Fruit fly (Drosophila melanogaster) whole organism, embryonic: ENCODE results near the gene wrd.

Experiments used
- CG11504 ChIP-seq: fragments of 200-800 bp; sonication (Bioruptor generic); optimal IDR thresholded peaks from 3 replicates; lab custom pipeline; 2019; ENCODE audit warnings: missing biosample characterization, mild to moderate bottlenecking, missing genetic modification characterization, moderate library complexity
- CG14014 ChIP-seq: fragments of 200-800 bp; sonication (Bioruptor generic); IDR thresholded peaks from 2 replicates; pipeline ENCODE4 v1.3.6; 2022; ENCODE audit warnings: missing biosample characterization, missing genetic modification characterization
- CG14710 ChIP-seq: fragments of 200-800 bp; sonication (Bioruptor generic); optimal IDR thresholded peaks from 3 replicates; lab custom pipeline; 2019; ENCODE audit warnings: missing biosample characterization, mild to moderate bottlenecking, missing genetic modification characterization, moderate library complexity
- CG17361 ChIP-seq: fragments of 200-800 bp; sonication (Bioruptor generic); IDR thresholded peaks from 3 replicates; pipeline ENCODE4 v1.3.6; 2022; ENCODE audit warnings: missing biosample characterization, missing genetic modification characterization
- CG17568 ChIP-seq: fragments of 200-800 bp; sonication (Bioruptor generic); optimal IDR thresholded peaks from 2 replicates; lab custom pipeline; 2018; ENCODE audit warnings: missing biosample characterization, mild to moderate bottlenecking, missing genetic modification characterization, moderate library complexity
- CG17829 ChIP-seq: fragments of 200-800 bp; optimal IDR thresholded peaks from 2 replicates; lab custom pipeline; 2019; ENCODE audit warnings: missing biosample characterization, mild to moderate bottlenecking, missing genetic modification characterization, moderate library complexity
- CG2712 ChIP-seq: fragments of 200-800 bp; optimal IDR thresholded peaks from 3 replicates; lab custom pipeline; 2019; ENCODE audit warnings: missing biosample characterization, mild to moderate bottlenecking, missing genetic modification characterization, moderate library complexity
- CG3407 ChIP-seq: fragments of 200-800 bp; sonication (Bioruptor generic); optimal IDR thresholded peaks from 2 replicates; lab custom pipeline; 2018; ENCODE audit warnings: missing biosample characterization, mild to moderate bottlenecking, missing genetic modification characterization
- CG4424 ChIP-seq: fragments of 200-800 bp; sonication (Bioruptor generic); optimal IDR thresholded peaks from 3 replicates; lab custom pipeline; 2016; ENCODE audit warnings: missing biosample characterization, missing genetic modification characterization
- CG4617 ChIP-seq: fragments of 200-800 bp; sonication (Bioruptor generic); optimal IDR thresholded peaks from 3 replicates; lab custom pipeline; 2016; ENCODE audit warnings: missing biosample characterization, missing genetic modification characterization, borderline replicate concordance
- CG4854 ChIP-seq: fragments of 200-800 bp; sonication (Bioruptor generic); optimal IDR thresholded peaks from 2 replicates; lab custom pipeline; 2016; ENCODE audit warnings: missing biosample characterization, missing genetic modification characterization, inconsistent platforms
- CG8089 ChIP-seq: fragments of 200-800 bp; sonication (Bioruptor generic); optimal IDR thresholded peaks from 3 replicates; lab custom pipeline; 2016; ENCODE audit warnings: missing biosample characterization, missing genetic modification characterization
- Dbx ChIP-seq: fragments of 200-800 bp; sonication (Bioruptor generic); IDR thresholded peaks from 3 replicates; pipeline ENCODE4 v1.3.6; 2022; ENCODE audit warnings: missing biosample characterization, missing genetic modification characterization
- Dip2 ChIP-seq: fragments of 200-800 bp; sonication (Bioruptor generic); IDR thresholded peaks from 2 replicates; pipeline ENCODE4 v1.3.6; 2022; ENCODE audit warnings: missing biosample characterization, missing genetic modification characterization
- HLH3B ChIP-seq: fragments of 200-800 bp; sonication (Bioruptor generic); IDR thresholded peaks from 2 replicates; pipeline ENCODE4 v1.3.6; 2022; ENCODE audit warnings: missing biosample characterization, missing genetic modification characterization
- HLH54F ChIP-seq: fragments of 200-800 bp; sonication (Bioruptor generic); optimal IDR thresholded peaks from 3 replicates; lab custom pipeline; 2016; ENCODE audit warnings: missing biosample characterization, missing genetic modification characterization
- Hey ChIP-seq: fragments of 200-800 bp; sonication (Bioruptor generic); optimal IDR thresholded peaks from 3 replicates; lab custom pipeline; 2018; ENCODE audit warnings: missing biosample characterization, mild to moderate bottlenecking, missing genetic modification characterization
- Hr3 ChIP-seq: fragments of 200-800 bp; sonication (Bioruptor generic); optimal IDR thresholded peaks from 3 replicates; lab custom pipeline; 2016; ENCODE audit warnings: missing biosample characterization, missing genetic modification characterization
- Hr51 ChIP-seq, 2 experiments: fragments of 200-800 bp; sonication (Bioruptor generic); optimal IDR thresholded peaks; 2 replicates in 1 of 2; 3 replicates in 1 of 2; lab custom pipeline; 2016 to 2018; ENCODE audit warnings: missing biosample characterization in 2 of 2, missing genetic modification characterization in 2 of 2, mild to moderate bottlenecking in 1 of 2, moderate library complexity in 1 of 2
- Lpt ChIP-seq: fragments of >200 bp; optimal IDR thresholded peaks from 2 replicates; lab custom pipeline; 2018; ENCODE audit warnings: missing biosample characterization, missing genetic modification characterization
- Med ChIP-seq: fragments of 200-800 bp; sonication (Bioruptor generic); peaks from one replicate; lab custom pipeline; 2016; ENCODE audit warnings: missing biosample characterization, missing genetic modification characterization, mild to moderate bottlenecking, inconsistent platforms, moderate library complexity
- Meics ChIP-seq: fragments of 200-800 bp; sonication (Bioruptor generic); optimal IDR thresholded peaks from 2 replicates; lab custom pipeline; 2017; ENCODE audit warnings: missing biosample characterization, mild to moderate bottlenecking, missing genetic modification characterization
- NFAT ChIP-seq: fragments of 200-800 bp; sonication (Bioruptor generic); IDR thresholded peaks from 2 replicates; pipeline ENCODE4 v1.3.6; 2022; ENCODE audit warnings: missing biosample characterization, missing genetic modification characterization
- Nf-YC ChIP-seq: fragments of 200-800 bp; optimal IDR thresholded peaks from 3 replicates; lab custom pipeline; 2019; ENCODE audit warnings: missing biosample characterization, mild to moderate bottlenecking, missing genetic modification characterization, moderate library complexity
- Oli ChIP-seq: fragments of 200-800 bp; sonication (Bioruptor generic); optimal IDR thresholded peaks from 2 replicates; lab custom pipeline; 2018; ENCODE audit warnings: missing biosample characterization, mild to moderate bottlenecking, missing genetic modification characterization, moderate library complexity
- Sox102F ChIP-seq: fragments of 200-800 bp; sonication (Bioruptor generic); optimal IDR thresholded peaks from 2 replicates; lab custom pipeline; 2018; ENCODE audit warnings: missing biosample characterization, mild to moderate bottlenecking, missing genetic modification characterization, moderate library complexity
- Sry-δ ChIP-seq: fragments of 200-800 bp; sonication (Bioruptor generic); optimal IDR thresholded peaks from 2 replicates; lab custom pipeline; 2016; ENCODE audit warnings: missing biosample characterization, missing genetic modification characterization
- abd-A ChIP-seq: fragments of 200-800 bp; sonication (Bioruptor generic); optimal IDR thresholded peaks from 3 replicates; lab custom pipeline; 2019; ENCODE audit warnings: missing biosample characterization, mild to moderate bottlenecking, missing genetic modification characterization, moderate library complexity
- amos ChIP-seq: fragments of 200-800 bp; sonication (Bioruptor generic); IDR thresholded peaks from 2 replicates; pipeline ENCODE4 v1.3.6; 2022; ENCODE audit warnings: missing biosample characterization, missing genetic modification characterization; ENCODE audit not compliant: partially characterized antibody
- ap ChIP-seq: fragments of 200-800 bp; sonication (Bioruptor generic); IDR thresholded peaks from 2 replicates; pipeline ENCODE4 v1.3.6; 2022; ENCODE audit warnings: missing biosample characterization, missing genetic modification characterization
- ato ChIP-seq: fragments of 200-800 bp; sonication (Bioruptor generic); IDR thresholded peaks from 2 replicates; pipeline ENCODE4 v1.3.6; 2022; ENCODE audit warnings: missing biosample characterization, missing genetic modification characterization; ENCODE audit not compliant: partially characterized antibody
- disco-r ChIP-seq: fragments of 200-800 bp; sonication (Bioruptor generic); optimal IDR thresholded peaks from 2 replicates; lab custom pipeline; 2016; ENCODE audit warnings: missing biosample characterization, missing genetic modification characterization
- dmrt11E ChIP-seq: fragments of 200-800 bp; sonication (Bioruptor generic); optimal IDR thresholded peaks from 3 replicates; lab custom pipeline; 2018; ENCODE audit warnings: missing biosample characterization, mild to moderate bottlenecking, missing genetic modification characterization, moderate library complexity
- dysf ChIP-seq: fragments of 200-800 bp; sonication (Bioruptor generic); IDR thresholded peaks from 3 replicates; pipeline ENCODE4 v1.3.6; 2022; ENCODE audit warnings: missing biosample characterization, missing genetic modification characterization
- fd96Cb ChIP-seq: fragments of 200-800 bp; sonication (Bioruptor generic); optimal IDR thresholded peaks from 2 replicates; lab custom pipeline; 2018; ENCODE audit warnings: missing biosample characterization, mild to moderate bottlenecking, missing genetic modification characterization, moderate library complexity
- ftz-f1 ChIP-seq: fragments of 200-800 bp; sonication (Bioruptor generic); optimal IDR thresholded peaks from 2 replicates; lab custom pipeline; 2016; ENCODE audit warnings: missing biosample characterization, missing genetic modification characterization
- gem ChIP-seq: fragments of 200-800 bp; sonication (Bioruptor generic); optimal IDR thresholded peaks from 2 replicates; lab custom pipeline; 2019; ENCODE audit warnings: missing biosample characterization, mild to moderate bottlenecking, missing genetic modification characterization, moderate library complexity
- gsb-n ChIP-seq: fragments of 200-800 bp; sonication (Bioruptor generic); optimal IDR thresholded peaks from 3 replicates; lab custom pipeline; 2018; ENCODE audit warnings: missing biosample characterization, mild to moderate bottlenecking, missing genetic modification characterization
- inv ChIP-seq: fragments of 200-800 bp; sonication (Bioruptor generic); IDR thresholded peaks from 2 replicates; pipeline ENCODE4 v1.3.6; 2022; ENCODE audit warnings: missing biosample characterization, missing genetic modification characterization; ENCODE audit not compliant: partially characterized antibody
- jing ChIP-seq: fragments of 200-800 bp; sonication (Bioruptor generic); optimal IDR thresholded peaks from 2 replicates; lab custom pipeline; 2018; ENCODE audit warnings: missing biosample characterization, mild to moderate bottlenecking, missing genetic modification characterization
- nerfin-1 ChIP-seq: fragments of 200-800 bp; sonication (Bioruptor generic); optimal IDR thresholded peaks from 3 replicates; lab custom pipeline; 2019; ENCODE audit warnings: missing biosample characterization, mild to moderate bottlenecking, missing genetic modification characterization, moderate library complexity
- pzg ChIP-seq: fragments of 200-800 bp; sonication (Bioruptor generic); optimal IDR thresholded peaks from 3 replicates; lab custom pipeline; 2018; ENCODE audit warnings: missing biosample characterization, mild to moderate bottlenecking, missing genetic modification characterization, moderate library complexity
- ranshi ChIP-seq: fragments of 200-800 bp; sonication (Bioruptor generic); IDR thresholded peaks from 2 replicates; pipeline ENCODE4 v1.3.6; 2022; ENCODE audit warnings: missing biosample characterization, missing genetic modification characterization
- sens ChIP-seq: fragments of 200-800 bp; sonication (Bioruptor generic); peaks from one replicate; lab custom pipeline; 2016; ENCODE audit warnings: missing biosample characterization, missing genetic modification characterization
- sisA ChIP-seq: fragments of 200-800 bp; sonication (Bioruptor generic); IDR thresholded peaks from 2 replicates; pipeline ENCODE4 v1.3.6; 2022; ENCODE audit warnings: missing biosample characterization, missing genetic modification characterization
- slbo ChIP-seq: fragments of 200-800 bp; sonication (Bioruptor generic); IDR thresholded peaks from 2 replicates; pipeline ENCODE4 v1.3.6; 2022; ENCODE audit warnings: missing biosample characterization, missing genetic modification characterization
- tio ChIP-seq: fragments of 200-800 bp; sonication (Bioruptor generic); optimal IDR thresholded peaks from 2 replicates; lab custom pipeline; 2017; ENCODE audit warnings: missing biosample characterization, missing genetic modification characterization, inconsistent platforms
- twi ChIP-seq: fragments of 200-800 bp; optimal IDR thresholded peaks from 2 replicates; lab custom pipeline; 2019; ENCODE audit warnings: missing biosample characterization, mild to moderate bottlenecking, missing genetic modification characterization, moderate library complexity

The wrd gene

DNA sequence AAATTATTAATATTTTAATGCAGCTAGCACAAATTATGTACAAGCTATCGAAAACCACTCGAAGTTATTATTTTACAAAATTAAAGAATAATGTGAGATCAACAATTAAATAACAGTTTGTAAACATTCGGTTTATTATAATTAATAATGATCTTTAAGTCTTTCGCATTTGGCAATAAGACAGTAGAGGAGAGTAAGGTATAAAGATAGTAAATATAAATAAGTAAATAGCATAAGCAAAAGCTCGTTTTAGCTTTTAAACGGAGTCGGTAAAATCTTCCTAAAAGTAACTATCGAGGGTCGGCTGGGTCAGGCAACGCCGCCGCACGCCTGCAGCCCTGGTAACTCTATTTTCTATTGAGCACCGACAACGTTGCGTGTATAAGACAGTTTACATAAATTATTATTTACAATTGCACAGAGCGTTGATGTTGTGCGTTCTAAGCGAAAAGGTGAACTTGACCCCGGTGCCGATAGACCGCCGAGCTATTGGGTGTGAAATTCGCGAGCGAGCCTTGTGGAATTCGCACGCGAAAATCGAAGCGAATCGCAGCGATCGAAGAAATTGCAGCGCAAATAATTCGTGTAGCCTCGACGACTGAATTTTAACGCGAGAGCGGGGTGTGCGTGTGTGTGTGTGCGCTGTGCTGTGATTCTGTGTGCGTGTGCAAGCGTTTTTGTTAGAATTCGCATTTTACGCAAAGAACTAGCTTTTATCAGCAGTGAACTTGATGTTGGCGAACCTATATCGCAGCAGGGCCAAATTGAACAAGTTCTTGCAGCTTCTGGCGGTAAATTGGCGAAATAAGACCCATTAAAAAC lies at the start of gene wrd (continued):
- 0 out of 3 replicates have a peak, but pooled peaks have one; percentile 27 for TF ChIP-seq dysf (GFP tag; lab: Robert Waterston, UW)
- no peak for TF ChIP-seq Dbx (GFP tag; lab: Robert Waterston, UW)
- no peak for TF ChIP-seq CG4854 (GFP tag; lab: Kevin White, UChicago)
- TF ChIP-seq sisA (GFP tag; lab: Robert Waterston, UW), result 0 out of 2 replicates have a peak, but pooled peaks have one; percentile 9
- TF ChIP-seq CG17829 (tag; lab: Kevin White, UChicago), result peak; percentile 20
- TF ChIP-seq gem (tag; lab: Kevin White, UChicago), result peak; percentile 48
- TF ChIP-seq amos, result peak; percentile 17; the same call in 1 of the 2 replicates
- TF ChIP-seq CG11504 (tag; lab: Kevin White, UChicago), result peak; percentile 49
- TF ChIP-seq fd96Cb (tag; lab: Kevin White, UChicago), result peak; percentile 25
- peak; percentile 34 for TF ChIP-seq pzg
- no peak for TF ChIP-seq Lpt (GFP tag; lab: Kevin White, UChicago)
- TF ChIP-seq tio, result peak; percentile 22
- TF ChIP-seq CG17361 (GFP tag; lab: Robert Waterston, UW), result peak; percentile 77
- no peak for TF ChIP-seq disco-r (GFP tag; lab: Kevin White, UChicago)
- no peak for TF ChIP-seq CG8089 (GFP tag; lab: Kevin White, UChicago)
- peak; percentile 75 for TF ChIP-seq ftz-f1 (GFP tag; lab: Kevin White, UChicago)
- peak; percentile 50; the same call in 1 of the 2 replicates for TF ChIP-seq slbo (GFP tag; lab: Robert Waterston, UW)
- 0 out of 2 replicates have a peak, but pooled peaks have one; percentile 18 for TF ChIP-seq ato (GFP tag; lab: Robert Waterston, UW)
- peak; percentile 43 for TF ChIP-seq Meics (GFP tag; lab: Kevin White, UChicago)
- TF ChIP-seq Hr51 (GFP tag; optimal IDR thresholded peaks at IDR 0.05; lab: Kevin White, UChicago), result peak in 1 of 2 experiments; percentile 40
- TF ChIP-seq nerfin-1 (tag; lab: Kevin White, UChicago), result peak; percentile 39
- peak; percentile 33 for TF ChIP-seq CG14710 (tag; lab: Kevin White, UChicago)
- TF ChIP-seq Med (GFP tag; lab: Kevin White, UChicago), result peak; percentile 82
- no peak for TF ChIP-seq twi (tag; lab: Kevin White, UChicago)
- TF ChIP-seq Nf-YC (tag; lab: Kevin White, UChicago), result peak; percentile 40
- peak; percentile 28 for TF ChIP-seq Hr3 (GFP tag; lab: Kevin White, UChicago)
- TF ChIP-seq ap, result no peak
- TF ChIP-seq jing (GFP tag; lab: Kevin White, UChicago), result no peak
- no peak for TF ChIP-seq inv (GFP tag; lab: Robert Waterston, UW)
- TF ChIP-seq CG17568, result no peak
- peak; percentile 11 for TF ChIP-seq Sox102F (GFP tag; lab: Kevin White, UChicago)
- TF ChIP-seq Oli (tag; lab: Kevin White, UChicago), result peak; percentile 33
- TF ChIP-seq abd-A (tag; lab: Kevin White, UChicago), result peak; percentile 49
- TF ChIP-seq HLH3B (GFP tag; lab: Robert Waterston, UW), result peak; percentile 25; the same call in 1 of the 2 replicates
- no peak for TF ChIP-seq CG3407 (GFP tag; lab: Kevin White, UChicago)
- 0 out of 2 replicates have a peak, but pooled peaks have one; percentile 11 for TF ChIP-seq CG14014 (GFP tag; lab: Robert Waterston, UW)
- TF ChIP-seq CG4617 (GFP tag; lab: Kevin White, UChicago), result peak; percentile 12
- TF ChIP-seq NFAT (GFP tag; lab: Robert Waterston, UW), result peak; percentile 50; the same call in 1 of the 2 replicates
- TF ChIP-seq ranshi (GFP tag; lab: Robert Waterston, UW), result no peak
- no peak for TF ChIP-seq Hey
- peak; percentile 27 for TF ChIP-seq CG2712 (tag; lab: Kevin White, UChicago)
- no peak for TF ChIP-seq gsb-n
- peak; percentile 42 for TF ChIP-seq dmrt11E (tag; lab: Kevin White, UChicago)
- peak; percentile 12 for TF ChIP-seq Sry-δ (GFP tag; lab: Kevin White, UChicago)
- no peak for TF ChIP-seq HLH54F (GFP tag; lab: Kevin White, UChicago)
- TF ChIP-seq sens (GFP tag; lab: Kevin White, UChicago), result peak; percentile 71
- TF ChIP-seq Dip2 (GFP tag; lab: Robert Waterston, UW), result no peak
- TF ChIP-seq CG4424 (GFP tag; lab: Kevin White, UChicago), result peak; percentile 2
